Worm (Caenorhabditis elegans) whole organism, young adult: Measurements from ENCODE around the gene C31B8.7.

Source experiments
- atf-7 ChIP-seq: sonication (generic microtip); optimal IDR thresholded peaks from 2 replicates; lab custom pipeline; 2017; ENCODE audit warnings: mild to moderate bottlenecking, missing genetic modification characterization, missing compliant biosample characterization
- attf-5 ChIP-seq: fragments of 200-800 bp; sonication (Bioruptor generic); optimal IDR thresholded peaks from 2 replicates; lab custom pipeline; 2018; ENCODE audit warnings: mild to moderate bottlenecking, missing genetic modification characterization, missing compliant biosample characterization
- ceh-40 ChIP-seq: fragments of 200-800 bp; sonication (Bioruptor generic); IDR thresholded peaks from 2 replicates; pipeline ENCODE4 v1.3.6; 2022; ENCODE audit warnings: missing genetic modification characterization, missing compliant biosample characterization
- lir-1 ChIP-seq: fragments of 200-800 bp; sonication (Bioruptor generic); conservative IDR thresholded peaks from 2 replicates; pipeline ENCODE4 v1.3.6; 2022; ENCODE audit warnings: missing genetic modification reagents, missing genetic modification characterization, missing compliant biosample characterization
- mxl-1 ChIP-seq: sonication (generic microtip); optimal IDR thresholded peaks from 2 replicates; lab custom pipeline; 2016; ENCODE audit warnings: missing genetic modification characterization, missing compliant biosample characterization
- nfyb-1 ChIP-seq: fragments of 200-800 bp; sonication (Bioruptor generic); IDR thresholded peaks from 2 replicates; pipeline ENCODE4 v1.3.6; 2022; ENCODE audit warnings: missing genetic modification reagents, missing genetic modification characterization, missing compliant biosample characterization
- nhr-120 ChIP-seq: fragments of 200-800 bp; sonication (Bioruptor generic); IDR thresholded peaks from 2 replicates; pipeline ENCODE4 v1.3.6; 2022; ENCODE audit warnings: missing genetic modification characterization, missing compliant biosample characterization
- ztf-26 ChIP-seq: sonication (generic microtip); optimal IDR thresholded peaks from 2 replicates; lab custom pipeline; 2017; ENCODE audit warnings: missing genetic modification characterization, missing compliant biosample characterization

DNA sequence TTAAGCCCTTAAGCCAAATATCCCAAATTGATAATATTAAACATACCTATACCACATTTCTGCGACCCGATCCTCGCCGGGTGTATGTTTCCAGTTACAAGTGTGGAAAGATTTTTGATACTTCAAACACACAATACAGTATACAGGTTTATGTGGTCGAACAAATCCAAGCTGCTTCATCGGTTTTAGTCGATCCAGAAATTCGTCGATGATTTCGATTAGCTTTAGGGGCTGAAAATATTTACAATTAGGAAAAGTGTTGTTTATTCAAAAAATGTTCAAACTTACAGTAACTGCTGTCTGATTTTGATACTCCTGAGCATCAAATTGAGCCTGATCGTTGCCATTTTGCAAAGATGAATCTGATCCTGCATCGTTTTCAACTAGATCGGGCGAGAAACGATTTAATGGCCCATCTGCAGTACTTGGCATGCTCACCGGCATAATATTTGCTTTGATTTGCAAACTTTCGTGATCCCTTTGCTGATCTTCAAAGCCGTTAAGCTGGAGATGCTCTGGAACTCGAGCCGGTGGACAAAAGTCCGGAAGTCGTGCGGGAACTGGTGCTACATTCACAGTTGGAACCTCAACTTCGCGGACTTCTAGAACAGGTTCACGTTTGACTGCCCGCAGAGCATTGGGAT, 26.8 kb downstream of the C31B8.7 start:
- TF ChIP-seq nhr-120 (GFP tag; lab: Robert Waterston, UW): no peak
- TF ChIP-seq nfyb-1: no peak
- no peak for TF ChIP-seq atf-7 (tag; lab: Kevin White, UChicago)
- TF ChIP-seq attf-5: no peak
- TF ChIP-seq ceh-40 (GFP tag; lab: Robert Waterston, UW): no peak
- TF ChIP-seq lir-1 (GFP tag; lab: Robert Waterston, UW): no peak
- no peak for TF ChIP-seq mxl-1
- TF ChIP-seq ztf-26 (tag; lab: Kevin White, UChicago): no peak
